Worm (Caenorhabditis elegans): Measurements from ENCODE around the gene spp-8.

ce11 chrIV:8475030-8475679 lies 6.3 kb upstream of the spp-8 start:
- TF ChIP-seq ama-1 (optimal IDR thresholded peaks at IDR 0.05) (no peak), F13C5.2 (tag; optimal IDR thresholded peaks at IDR 0.05) (no peak), ceh-13 (GFP tag; optimal IDR thresholded peaks at IDR 0.05) (no peak)
